Worm (Caenorhabditis elegans) whole organism, L3 larva: ENCODE data around the gene C06B3.1.
A peak's percentile ranks its signal among the peaks of the same experiment; 100 is the strongest.

ENCODE experiments used
- ZK546.5 ChIP-seq: sonication (generic microtip); optimal IDR thresholded peaks from 2 replicates; lab custom pipeline; 2017; ENCODE audit warnings: missing biosample characterization, missing genetic modification characterization
- aly-2 ChIP-seq: fragments of 150-350 bp; optimal IDR thresholded peaks from 2 replicates; lab custom pipeline; 2014; ENCODE audit warnings: missing biosample characterization, missing genetic modification characterization
- ceh-82 ChIP-seq: fragments of 150-350 bp; optimal IDR thresholded peaks from 2 replicates; lab custom pipeline; 2014; ENCODE audit warnings: missing biosample characterization, missing genetic modification characterization
- elt-2 ChIP-seq: sonication (generic microtip); optimal IDR thresholded peaks from 2 replicates; lab custom pipeline; 2016; ENCODE audit warnings: missing genetic modification reagents, mild to moderate bottlenecking, missing genetic modification characterization, missing compliant biosample characterization
- fos-1 ChIP-seq: fragments of 150-350 bp; optimal IDR thresholded peaks from 2 replicates; lab custom pipeline; 2014; ENCODE audit warnings: missing biosample characterization, missing genetic modification characterization
- lin-39 ChIP-seq: fragments of 150-350 bp; optimal IDR thresholded peaks from 2 replicates; lab custom pipeline; 2018; ENCODE audit warnings: missing biosample characterization, missing genetic modification reagents, missing genetic modification characterization
- mdl-1 ChIP-seq: fragments of 150-350 bp; optimal IDR thresholded peaks from 2 replicates; lab custom pipeline; 2014; ENCODE audit warnings: missing biosample characterization, missing genetic modification characterization
- nhr-11 ChIP-seq: fragments of 150-350 bp; optimal IDR thresholded peaks from 2 replicates; lab custom pipeline; 2014; ENCODE audit warnings: missing biosample characterization, missing genetic modification characterization
- nhr-237 ChIP-seq: fragments of 150-350 bp; optimal IDR thresholded peaks from 2 replicates; lab custom pipeline; 2014; ENCODE audit warnings: missing biosample characterization, missing genetic modification characterization
- nhr-28 ChIP-seq: fragments of 150-350 bp; optimal IDR thresholded peaks from 2 replicates; lab custom pipeline; 2014; ENCODE audit warnings: missing biosample characterization, missing genetic modification characterization
- pha-4 ChIP-seq: fragments of 150-350 bp; optimal IDR thresholded peaks from 2 replicates; lab custom pipeline; 2014; ENCODE audit warnings: missing biosample characterization, missing genetic modification reagents, missing genetic modification characterization
- skn-1 ChIP-seq: fragments of 150-350 bp; optimal IDR thresholded peaks from 2 replicates; lab custom pipeline; 2014; ENCODE audit warnings: missing biosample characterization, missing genetic modification characterization
- snpc-4 ChIP-seq: fragments of 150-350 bp; optimal IDR thresholded peaks from 2 replicates; lab custom pipeline; 2014; ENCODE audit warnings: missing biosample characterization, missing genetic modification characterization
- ztf-11 ChIP-seq: fragments of 150-350 bp; optimal IDR thresholded peaks from 2 replicates; lab custom pipeline; 2014; ENCODE audit warnings: missing biosample characterization, missing genetic modification characterization

DNA sequence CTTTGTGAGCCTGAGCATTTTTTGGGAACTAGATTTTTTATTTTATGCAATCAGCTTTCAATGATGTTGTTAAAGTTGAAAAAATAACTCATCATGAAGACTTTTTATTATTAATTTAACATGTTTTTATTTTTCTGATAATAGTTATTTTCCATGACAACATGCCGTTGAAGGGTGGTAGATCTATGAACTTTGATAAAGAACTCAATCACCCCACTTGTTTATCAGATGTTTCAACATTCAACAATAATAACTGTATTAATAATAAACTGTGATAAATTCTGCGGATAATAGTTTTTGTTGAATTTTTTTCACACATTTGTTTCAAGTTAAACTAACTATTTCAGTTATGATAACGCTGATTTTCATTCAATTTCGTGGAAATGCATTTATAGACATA lies 11.1 kb upstream of the C06B3.1 start:
- TF ChIP-seq nhr-237 (tag; lab: Kevin White, UChicago): no peak
- TF ChIP-seq nhr-28 (tag; lab: Kevin White, UChicago): no peak
- no peak for TF ChIP-seq ztf-11 (tag; lab: Kevin White, UChicago)
- TF ChIP-seq skn-1 (tag; lab: Kevin White, UChicago): no peak
- TF ChIP-seq ceh-82 (tag; lab: Kevin White, UChicago): no peak
- TF ChIP-seq aly-2: no peak
- no peak for TF ChIP-seq nhr-11 (tag; lab: Kevin White, UChicago)
- no peak for TF ChIP-seq fos-1 (tag; lab: Kevin White, UChicago)
- TF ChIP-seq pha-4 (tag; lab: Kevin White, UChicago): no peak
- TF ChIP-seq snpc-4 (tag; lab: Kevin White, UChicago): no peak
- no peak for TF ChIP-seq lin-39 (tag; lab: Kevin White, UChicago)
- TF ChIP-seq elt-2: peak; percentile 47
- no peak for TF ChIP-seq mdl-1 (tag; lab: Kevin White, UChicago)
- TF ChIP-seq ZK546.5 (tag; lab: Kevin White, UChicago): no peak
